Fruit fly (Drosophila melanogaster): ENCODE measurements around the gene Nemp.

DNA sequence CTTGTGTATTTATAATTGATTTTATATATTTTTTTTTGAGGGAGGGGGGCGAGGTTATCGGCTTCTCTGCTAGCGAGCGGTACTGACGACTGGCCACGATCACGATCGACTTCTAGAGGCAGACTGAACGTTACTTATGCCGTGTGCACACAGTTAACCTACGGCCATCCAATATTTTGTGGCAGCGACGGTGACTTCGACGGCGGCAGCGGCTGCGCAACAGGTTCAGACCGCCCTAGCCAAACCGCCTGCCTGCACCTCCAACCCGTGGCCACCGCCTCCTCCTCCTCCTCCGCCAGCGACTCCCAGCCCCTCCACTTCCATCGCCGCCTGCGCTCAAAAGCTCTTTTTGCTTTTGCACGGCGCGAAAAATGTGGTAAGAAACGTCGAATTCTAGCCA, 33.4 kb downstream of the Nemp start, which contains the start of gene CG9782:
- TF ChIP-seq usp (GFP tag; optimal IDR thresholded peaks at IDR 0.05) (no peak), pan (optimal IDR thresholded peaks at IDR 0.05) (no peak), psq (optimal IDR thresholded peaks at IDR 0.05) (no peak), CG8478 (optimal IDR thresholded peaks at IDR 0.05) (no peak)
